Fruit fly (Drosophila melanogaster): ENCODE data around the gene wor.

The wor gene

DNA sequence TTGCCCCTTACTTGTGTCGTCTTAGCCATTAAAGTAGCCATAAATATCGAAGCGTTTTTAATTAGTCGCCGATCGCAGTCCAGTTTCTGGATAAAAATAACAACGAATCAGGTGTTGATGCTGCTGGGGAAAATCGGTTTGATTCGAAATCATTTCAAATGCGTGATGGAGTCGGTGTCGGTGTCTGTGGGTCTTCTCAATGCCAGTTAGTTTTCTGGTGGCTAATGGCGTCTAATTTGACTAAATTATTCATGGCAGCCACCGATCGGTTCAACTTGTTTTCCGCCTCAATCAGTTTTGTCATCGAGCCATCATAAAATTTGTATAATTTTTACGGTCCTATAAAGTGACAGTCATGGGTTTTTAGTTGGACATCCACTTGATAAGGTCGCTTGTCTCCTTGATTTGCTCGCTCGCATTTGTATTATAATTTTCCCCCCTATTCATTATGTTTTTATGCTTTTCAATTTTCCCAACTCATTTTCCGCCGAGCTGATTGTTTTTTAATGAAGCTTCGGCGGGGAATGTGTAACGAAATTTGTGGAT is 25.0 kb downstream of the wor start (continued):
- TF ChIP-seq sim (GFP tag; IDR thresholded peaks at IDR 0.05): no peak
- no peak for TF ChIP-seq CG6689 (GFP tag; IDR thresholded peaks at IDR 0.05)
- TF ChIP-seq abd-A (tag; optimal IDR thresholded peaks at IDR 0.05): peak; percentile 98
- TF ChIP-seq Nf-YB (GFP tag; optimal IDR thresholded peaks at IDR 0.05): peak; percentile 70
- no peak for TF ChIP-seq CG2199 (GFP tag; IDR thresholded peaks at IDR 0.05)
- no peak for TF ChIP-seq CG10321 (GFP tag; IDR thresholded peaks at IDR 0.05)
- peak; percentile 9 for TF ChIP-seq salm (tag; optimal IDR thresholded peaks at IDR 0.05)
- no peak for TF ChIP-seq Bgb (GFP tag; IDR thresholded peaks at IDR 0.05; ENCODE audit: partially characterized antibody)
- no peak for TF ChIP-seq Mad (GFP tag; optimal IDR thresholded peaks at IDR 0.05)
- peak; percentile 67 for TF ChIP-seq Nf-YC (tag; optimal IDR thresholded peaks at IDR 0.05)
- no peak for TF ChIP-seq CG13424 (tag; optimal IDR thresholded peaks at IDR 0.05)
- TF ChIP-seq Nf-YA (GFP tag; IDR thresholded peaks at IDR 0.05): no peak

- no peak for TF ChIP-seq BEAF-32 (GFP tag; optimal IDR thresholded peaks at IDR 0.05)
- no peak for TF ChIP-seq NFAT (GFP tag; IDR thresholded peaks at IDR 0.05)
- TF ChIP-seq Ets65A (GFP tag): peak; percentile 60
These were observed 28.6 kb downstream of the wor start for dm6 chr2L:15396796-15397195.

DNA sequence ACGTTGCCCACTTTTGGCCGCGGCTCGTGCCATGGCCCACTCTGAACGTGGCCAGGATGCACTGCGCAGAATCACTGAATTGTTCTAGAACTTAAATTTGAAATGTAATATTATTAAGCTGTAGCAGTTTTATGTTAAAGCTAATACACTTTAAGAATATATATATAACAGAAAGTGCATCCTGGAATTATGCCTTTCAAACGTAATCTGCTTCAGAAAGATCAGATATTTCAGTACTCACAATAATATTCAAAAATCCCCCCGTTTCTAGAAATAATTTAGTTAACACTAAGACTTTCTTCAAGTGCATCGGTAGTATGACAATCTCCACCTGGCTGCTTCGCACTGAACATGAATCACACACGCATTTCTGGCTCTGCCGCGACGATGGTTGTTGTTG is 33.0 kb downstream of the wor start:
- TF ChIP-seq her (GFP tag; optimal IDR thresholded peaks at IDR 0.05): no peak
- TF ChIP-seq Ssrp (tag; optimal IDR thresholded peaks at IDR 0.05): peak; percentile 27
- 0 out of 3 replicates have a peak, but pooled peaks have one; percentile 28 for TF ChIP-seq ci (GFP tag; IDR thresholded peaks at IDR 0.05)
- peak in 1 of 3 experiments; percentile 11 for TF ChIP-seq lola (GFP tag; optimal IDR thresholded peaks at IDR 0.05)
- no peak for TF ChIP-seq CG12299 (tag; optimal IDR thresholded peaks at IDR 0.05)
- TF ChIP-seq br (optimal IDR thresholded peaks at IDR 0.05): no peak
- TF ChIP-seq CG17612 (GFP tag; IDR thresholded peaks at IDR 0.05): no peak
- 0 out of 3 replicates have a peak, but pooled peaks have one; percentile 12 for TF ChIP-seq row (GFP tag; IDR thresholded peaks at IDR 0.05)
- peak; percentile 46 for TF ChIP-seq Sox102F (GFP tag; optimal IDR thresholded peaks at IDR 0.05)
- TF ChIP-seq CoRest (tag; optimal IDR thresholded peaks at IDR 0.05): no peak
- peak; percentile 11 for TF ChIP-seq CG1602 (GFP tag; optimal IDR thresholded peaks at IDR 0.05)
- TF ChIP-seq CG8765 (GFP tag; IDR thresholded peaks at IDR 0.05): no peak
- no peak for TF ChIP-seq CG13775 (GFP tag; optimal IDR thresholded peaks at IDR 0.05)
- TF ChIP-seq CG30403 (GFP tag; optimal IDR thresholded peaks at IDR 0.05): peak; percentile 13
- TF ChIP-seq sc (optimal IDR thresholded peaks at IDR 0.05): no peak
- peak; percentile 9 for TF ChIP-seq sc (GFP tag; optimal IDR thresholded peaks at IDR 0.05)
- TF ChIP-seq bsh (GFP tag; optimal IDR thresholded peaks at IDR 0.05): peak; percentile 49 to 67
- peak; percentile 81 for TF ChIP-seq Drgx (GFP tag; IDR thresholded peaks at IDR 0.05)
- TF ChIP-seq tio (GFP tag; optimal IDR thresholded peaks at IDR 0.05): peak; percentile 48
- peak; percentile 18 for TF ChIP-seq Oli (tag; optimal IDR thresholded peaks at IDR 0.05)
- TF ChIP-seq Xbp1 (GFP tag; optimal IDR thresholded peaks at IDR 0.05): peak; percentile 5
- no peak for TF ChIP-seq CG2678 (tag; optimal IDR thresholded peaks at IDR 0.05)
- TF ChIP-seq CG12391 (tag; optimal IDR thresholded peaks at IDR 0.05): peak; percentile 25
- TF ChIP-seq grau (tag; optimal IDR thresholded peaks at IDR 0.05): peak; percentile 21
- TF ChIP-seq unpg (GFP tag; optimal IDR thresholded peaks at IDR 0.05): peak; percentile 4
- TF ChIP-seq hb (GFP tag; IDR thresholded peaks at IDR 0.05; ENCODE audit: partially characterized antibody): no peak
- TF ChIP-seq lmd (GFP tag; IDR thresholded peaks at IDR 0.05): 0 out of 2 replicates have a peak, but pooled peaks have one; percentile 33
- TF ChIP-seq dmrt11E (tag; optimal IDR thresholded peaks at IDR 0.05): peak; percentile 24
- peak; percentile 54; the same call in 1 of the 3 replicates for TF ChIP-seq zfh1 (GFP tag; IDR thresholded peaks at IDR 0.05)
- no peak for TF ChIP-seq CG32532 (GFP tag; IDR thresholded peaks at IDR 0.05)
- TF ChIP-seq chif (GFP tag; optimal IDR thresholded peaks at IDR 0.05): peak in 1 of 2 experiments; percentile 22
- peak; percentile 54; the same call in 1 of the 2 replicates for TF ChIP-seq ttk (GFP tag; IDR thresholded peaks at IDR 0.05)
- TF ChIP-seq Asciz (GFP tag; optimal IDR thresholded peaks at IDR 0.05): no peak

Data from whole organism, embryonic.